Worm (Caenorhabditis elegans) whole organism, mixed stage, embryonic: ENCODE data around the gene str-108.

ENCODE experiments used
- M03D4.4 ChIP-seq: sonication (generic microtip); optimal IDR thresholded peaks from 2 replicates; lab custom pipeline; 2017; ENCODE audit warnings: mild to moderate bottlenecking, missing genetic modification characterization, missing compliant biosample characterization
- bed-3 ChIP-seq: fragments of 200-800 bp; sonication (Bioruptor generic); optimal IDR thresholded peaks from 3 replicates; lab custom pipeline; 2018; ENCODE audit warnings: mild to moderate bottlenecking, missing genetic modification characterization, moderate library complexity, missing compliant biosample characterization
- blmp-1 ChIP-seq: fragments of 150-350 bp; optimal IDR thresholded peaks from 2 replicates; lab custom pipeline; 2014; ENCODE audit warnings: missing biosample characterization, missing genetic modification characterization
- ceh-43 ChIP-seq: fragments of 200-800 bp; sonication (Bioruptor generic); optimal IDR thresholded peaks from 2 replicates; lab custom pipeline; 2018; ENCODE audit warnings: mild to moderate bottlenecking, missing genetic modification characterization, moderate library complexity, missing compliant biosample characterization
- ceh-83 ChIP-seq: fragments of 200-800 bp; sonication (Bioruptor generic); optimal IDR thresholded peaks from 2 replicates; lab custom pipeline; 2018; ENCODE audit warnings: mild to moderate bottlenecking, missing genetic modification characterization, missing compliant biosample characterization
- ces-1 ChIP-seq: fragments of 150-350 bp; optimal IDR thresholded peaks from 2 replicates; lab custom pipeline; 2014; ENCODE audit warnings: missing biosample characterization, missing genetic modification reagents, missing genetic modification characterization
- cnd-1 ChIP-seq: fragments of 200-800 bp; sonication (Bioruptor generic); optimal IDR thresholded peaks from 2 replicates; lab custom pipeline; 2018; ENCODE audit warnings: mild to moderate bottlenecking, missing genetic modification characterization, missing compliant biosample characterization
- drap-1 ChIP-seq: fragments of 200-800 bp; sonication (Bioruptor generic); optimal IDR thresholded peaks from 3 replicates; lab custom pipeline; 2018; ENCODE audit warnings: mild to moderate bottlenecking, missing genetic modification characterization, missing compliant biosample characterization
- elt-3 ChIP-seq: fragments of 150-350 bp; optimal IDR thresholded peaks from 2 replicates; lab custom pipeline; 2014; ENCODE audit warnings: missing biosample characterization, missing genetic modification characterization
- flh-1 ChIP-seq: fragments of 200-800 bp; sonication (Bioruptor generic); optimal IDR thresholded peaks from 2 replicates; lab custom pipeline; 2018; ENCODE audit warnings: mild to moderate bottlenecking, missing genetic modification characterization, moderate library complexity, missing compliant biosample characterization
- ham-2 ChIP-seq: fragments of 200-800 bp; sonication (Bioruptor generic); optimal IDR thresholded peaks from 2 replicates; lab custom pipeline; 2018; ENCODE audit warnings: mild to moderate bottlenecking, missing genetic modification characterization, missing compliant biosample characterization
- hlh-1 ChIP-seq: fragments of 150-350 bp; optimal IDR thresholded peaks from 2 replicates; lab custom pipeline; 2014; ENCODE audit warnings: missing biosample characterization, missing genetic modification reagents, missing genetic modification characterization
- lin-13 ChIP-seq: fragments of 150-350 bp; optimal IDR thresholded peaks from 2 replicates; lab custom pipeline; 2014; ENCODE audit warnings: missing biosample characterization, missing genetic modification characterization
- lin-32 ChIP-seq: fragments of 200-800 bp; sonication (Bioruptor generic); optimal IDR thresholded peaks from 2 replicates; lab custom pipeline; 2018; ENCODE audit warnings: mild to moderate bottlenecking, missing genetic modification characterization, missing compliant biosample characterization
- lsy-2 ChIP-seq: fragments of 150-350 bp; optimal IDR thresholded peaks from 2 replicates; lab custom pipeline; 2014; ENCODE audit warnings: missing biosample characterization, missing genetic modification characterization
- mab-5 ChIP-seq: fragments of 150-350 bp; optimal IDR thresholded peaks from 2 replicates; lab custom pipeline; 2014; ENCODE audit warnings: missing biosample characterization, missing genetic modification characterization
- mep-1 ChIP-seq: fragments of 150-350 bp; optimal IDR thresholded peaks from 2 replicates; lab custom pipeline; 2017; ENCODE audit warnings: missing biosample characterization, missing genetic modification reagents, missing genetic modification characterization, inconsistent platforms
- mls-2 ChIP-seq: sonication (generic microtip); optimal IDR thresholded peaks from 2 replicates; lab custom pipeline; 2016; ENCODE audit warnings: mild to moderate bottlenecking, missing genetic modification characterization, moderate library complexity, missing compliant biosample characterization
- nhr-12 ChIP-seq: fragments of 150-350 bp; optimal IDR thresholded peaks from 2 replicates; lab custom pipeline; 2014; ENCODE audit warnings: missing biosample characterization, missing genetic modification characterization
- nhr-237 ChIP-seq: fragments of 150-350 bp; optimal IDR thresholded peaks from 2 replicates; lab custom pipeline; 2014; ENCODE audit warnings: missing biosample characterization, missing genetic modification characterization
- nhr-28 ChIP-seq: fragments of 150-350 bp; optimal IDR thresholded peaks from 2 replicates; lab custom pipeline; 2014; ENCODE audit warnings: missing biosample characterization, missing genetic modification characterization
- pha-4 ChIP-seq: fragments of 150-350 bp; optimal IDR thresholded peaks from 2 replicates; lab custom pipeline; 2018; ENCODE audit warnings: missing biosample characterization, missing genetic modification reagents, missing genetic modification characterization
- sem-2 ChIP-seq: fragments of 200-800 bp; sonication (Bioruptor generic); optimal IDR thresholded peaks from 2 replicates; lab custom pipeline; 2018; ENCODE audit warnings: mild to moderate bottlenecking, missing genetic modification characterization, missing compliant biosample characterization
- snpc-4 ChIP-seq: fragments of 150-350 bp; optimal IDR thresholded peaks from 2 replicates; lab custom pipeline; 2014; ENCODE audit warnings: missing biosample characterization, missing genetic modification characterization
- sptf-1 ChIP-seq: sonication (generic microtip); optimal IDR thresholded peaks from 2 replicates; lab custom pipeline; 2017; ENCODE audit warnings: mild to moderate bottlenecking, missing genetic modification characterization, moderate library complexity, missing compliant biosample characterization
- tbx-8 ChIP-seq: fragments of 200-800 bp; sonication (Bioruptor generic); optimal IDR thresholded peaks from 2 replicates; lab custom pipeline; 2018; ENCODE audit warnings: mild to moderate bottlenecking, missing genetic modification characterization, moderate library complexity, missing compliant biosample characterization
- unc-120 ChIP-seq: sonication (generic microtip); optimal IDR thresholded peaks from 2 replicates; lab custom pipeline; 2017; ENCODE audit warnings: missing genetic modification characterization, missing compliant biosample characterization; ENCODE audit not compliant: poor library complexity, severe bottlenecking
- unc-39 ChIP-seq: fragments of 150-350 bp; optimal IDR thresholded peaks from 2 replicates; lab custom pipeline; 2014; ENCODE audit warnings: missing biosample characterization, missing genetic modification characterization
- unc-62 ChIP-seq: fragments of 150-350 bp; optimal IDR thresholded peaks from 2 replicates; lab custom pipeline; 2014; ENCODE audit warnings: missing biosample characterization, missing genetic modification reagents, missing genetic modification characterization
- zip-8 ChIP-seq: fragments of 150-350 bp; optimal IDR thresholded peaks from 2 replicates; lab custom pipeline; 2014; ENCODE audit warnings: missing biosample characterization, missing genetic modification characterization
- ztf-11 ChIP-seq: fragments of 150-350 bp; optimal IDR thresholded peaks from 2 replicates; lab custom pipeline; 2014; ENCODE audit warnings: missing biosample characterization, missing genetic modification characterization

str-108 gene

DNA sequence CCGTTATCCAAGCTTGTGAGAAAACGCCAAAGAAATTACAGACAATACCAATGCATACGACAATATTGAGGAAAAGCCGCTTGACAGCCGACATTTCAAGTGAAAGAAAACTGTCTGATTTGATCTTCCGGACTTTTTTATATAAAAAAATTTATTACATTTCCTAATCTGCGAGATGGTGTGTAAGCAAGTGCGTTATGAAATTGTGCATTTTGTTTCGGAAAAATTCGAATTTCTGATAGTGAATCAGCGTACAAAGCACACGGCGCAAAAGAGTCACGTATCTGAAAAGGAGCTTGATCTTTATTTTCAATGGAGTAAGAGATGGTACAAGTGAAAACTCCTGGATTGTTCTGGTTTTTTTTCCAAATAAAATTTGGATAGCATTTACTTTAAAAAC, 25.0 kb upstream of the str-108 start, which contains the start of gene clc-32:
Gene clc-32, minus strand, starts transcription at position 101 of the 400 bp plus-strand sequence.
- no peak for TF ChIP-seq snpc-4
- TF ChIP-seq zip-8 (tag; lab: Kevin White, UChicago) = no peak
- no peak for TF ChIP-seq ceh-83
- no peak for TF ChIP-seq sem-2 (GFP tag; lab: Kevin White, UChicago)
- TF ChIP-seq lin-13 = no peak
- no peak for TF ChIP-seq nhr-12 (tag; lab: Kevin White, UChicago)
- TF ChIP-seq mls-2 = no peak
- no peak for TF ChIP-seq sptf-1 (tag; lab: Kevin White, UChicago)
- TF ChIP-seq ces-1 = no peak
- TF ChIP-seq lsy-2 (tag; lab: Kevin White, UChicago) = no peak
- no peak for TF ChIP-seq cnd-1
- no peak for TF ChIP-seq ceh-43 (GFP tag; lab: Kevin White, UChicago)
- TF ChIP-seq unc-39 = no peak
- no peak for TF ChIP-seq elt-3 (tag; lab: Kevin White, UChicago)
- no peak for TF ChIP-seq tbx-8 (GFP tag; lab: Kevin White, UChicago)
- no peak for TF ChIP-seq unc-62
- no peak for TF ChIP-seq ham-2 (GFP tag; lab: Kevin White, UChicago)
- TF ChIP-seq bed-3 (GFP tag; lab: Kevin White, UChicago) = no peak
- no peak for TF ChIP-seq nhr-237
- no peak for TF ChIP-seq M03D4.4 (tag; lab: Kevin White, UChicago)

DNA sequence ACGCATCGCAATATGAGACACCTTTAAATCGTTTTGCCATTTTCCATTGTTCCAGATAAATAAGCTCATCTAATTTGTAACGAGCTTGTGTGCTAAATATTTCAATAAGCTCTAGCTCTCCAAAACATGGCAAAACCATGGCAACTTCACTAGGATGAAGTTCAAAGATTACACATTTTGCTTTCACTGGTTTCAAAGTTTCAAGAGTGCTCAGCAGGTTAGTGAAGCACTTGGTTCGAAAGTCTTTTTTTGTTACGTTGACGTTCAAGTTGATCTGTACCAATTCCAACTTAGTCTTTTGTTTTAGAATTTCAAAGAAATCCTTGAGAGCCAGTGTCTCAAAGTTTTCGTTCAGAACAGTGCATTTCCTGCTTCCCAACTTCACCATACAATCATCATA, 23.7 kb upstream of the str-108 start, which contains the start of gene fbxa-18:
Gene fbxa-18, plus strand, starts transcription at position 301 of the 400 bp plus-strand sequence.
- no peak for TF ChIP-seq lin-13
- no peak for TF ChIP-seq nhr-28 (tag; lab: Kevin White, UChicago)

- TF ChIP-seq cnd-1 = no peak
- no peak for TF ChIP-seq lin-32 (GFP tag; lab: Kevin White, UChicago)
- TF ChIP-seq nhr-28 (tag; lab: Kevin White, UChicago) = no peak
- no peak for TF ChIP-seq zip-8 (tag; lab: Kevin White, UChicago)
- TF ChIP-seq flh-1 (GFP tag; lab: Kevin White, UChicago) = no peak
- TF ChIP-seq ceh-43 (GFP tag; lab: Kevin White, UChicago) = no peak
- TF ChIP-seq unc-39 = no peak
- TF ChIP-seq snpc-4 = no peak
- TF ChIP-seq unc-120 (tag; lab: Kevin White, UChicago) = no peak
- TF ChIP-seq sem-2 (GFP tag; lab: Kevin White, UChicago) = no peak
- no peak for TF ChIP-seq ces-1
These were observed 22.9 kb upstream of the str-108 start, which contains the start of gene fbxa-88 for ce11 chrV:16143066-16143581. TSS of gene fbxa-88 (minus strand) at chrV:16143116.

ce11 chrV:16145009-16145408, 21.0 kb upstream of the str-108 start:
- no peak for TF ChIP-seq pha-4
- no peak for TF ChIP-seq unc-62
- TF ChIP-seq unc-120 (tag; lab: Kevin White, UChicago) = no peak
- TF ChIP-seq bed-3 (GFP tag; lab: Kevin White, UChicago) = no peak
- no peak for TF ChIP-seq tbx-8 (GFP tag; lab: Kevin White, UChicago)
- TF ChIP-seq nhr-28 (tag; lab: Kevin White, UChicago) = no peak
- TF ChIP-seq M03D4.4 (tag; lab: Kevin White, UChicago) = no peak
- no peak for TF ChIP-seq lin-13
- no peak for TF ChIP-seq ztf-11 (tag; lab: Kevin White, UChicago)
- TF ChIP-seq mls-2 = no peak
- no peak for TF ChIP-seq nhr-12 (tag; lab: Kevin White, UChicago)
- TF ChIP-seq hlh-1 (tag; lab: Kevin White, UChicago) = no peak
- TF ChIP-seq flh-1 (GFP tag; lab: Kevin White, UChicago) = no peak
- TF ChIP-seq mab-5 (tag; lab: Kevin White, UChicago) = no peak
- no peak for TF ChIP-seq mep-1 (tag; lab: Kevin White, UChicago)
- no peak for TF ChIP-seq sem-2 (GFP tag; lab: Kevin White, UChicago)
- TF ChIP-seq blmp-1 (tag; lab: Kevin White, UChicago) = no peak

- TF ChIP-seq lin-13 (no peak), ceh-83 (no peak), elt-3 (tag; lab: Kevin White, UChicago) (no peak), unc-39 (no peak), pha-4 (no peak), ztf-11 (tag; lab: Kevin White, UChicago) (no peak), flh-1 (GFP tag; lab: Kevin White, UChicago) (no peak), ceh-43 (GFP tag; lab: Kevin White, UChicago) (no peak), nhr-28 (tag; lab: Kevin White, UChicago) (no peak), tbx-8 (GFP tag; lab: Kevin White, UChicago) (no peak), bed-3 (GFP tag; lab: Kevin White, UChicago) (no peak), unc-120 (tag; lab: Kevin White, UChicago) (no peak), drap-1 (GFP tag; lab: Kevin White, UChicago) (no peak), M03D4.4 (tag; lab: Kevin White, UChicago) (no peak), mls-2 (no peak), sem-2 (GFP tag; lab: Kevin White, UChicago) (no peak)
These were observed 17.2 kb upstream of the str-108 start, which contains the start of gene F10A3.4 for ce11 chrV:16148805-16149204. TSS of gene F10A3.4 (plus strand) at chrV:16149105.
